Worm (Caenorhabditis elegans) whole organism, midembryonic: Measurements from ENCODE around the gene Y6G8.15.

ENCODE experiments used
- T22C8.4 ChIP-seq: fragments of 200-800 bp; sonication (Bioruptor generic); IDR thresholded peaks from 2 replicates; pipeline ENCODE4 v1.3.6; 2022; ENCODE audit warnings: missing genetic modification characterization, missing compliant biosample characterization
- cog-1 ChIP-seq: sonication (generic microtip); optimal IDR thresholded peaks from 2 replicates; lab custom pipeline; 2016; ENCODE audit warnings: missing genetic modification characterization, missing compliant biosample characterization
- flt-1 ChIP-seq: fragments of 200-800 bp; sonication (Bioruptor generic); IDR thresholded peaks from 2 replicates; pipeline ENCODE4 v1.3.6; 2022; ENCODE audit warnings: missing genetic modification characterization, missing compliant biosample characterization
- klf-2 ChIP-seq: fragments of 200-800 bp; sonication (Bioruptor generic); conservative IDR thresholded peaks from 2 replicates; pipeline ENCODE4 v1.3.6; 2022; ENCODE audit warnings: missing genetic modification reagents, missing genetic modification characterization, missing compliant biosample characterization
- med-1 ChIP-seq: sonication (generic microtip); optimal IDR thresholded peaks from 2 replicates; lab custom pipeline; 2017; ENCODE audit warnings: missing genetic modification characterization, mild to moderate bottlenecking, missing compliant biosample characterization, antibody characterized with exemption, missing genetic modification reagents; ENCODE audit not compliant: insufficient read depth
- ref-1 ChIP-seq: fragments of 200-800 bp; sonication (Bioruptor generic); conservative IDR thresholded peaks from 2 replicates; pipeline ENCODE4 v1.3.6; 2022; ENCODE audit warnings: missing genetic modification reagents, missing genetic modification characterization, missing compliant biosample characterization
- tab-1 ChIP-seq: fragments of 200-800 bp; sonication (Bioruptor generic); IDR thresholded peaks from 2 replicates; pipeline ENCODE4 v1.3.6; 2022; ENCODE audit warnings: missing genetic modification characterization, missing compliant biosample characterization
- ztf-23 ChIP-seq: fragments of 200-800 bp; sonication (Bioruptor generic); IDR thresholded peaks from 2 replicates; pipeline ENCODE4 v1.3.6; 2022; ENCODE audit warnings: missing genetic modification reagents, missing genetic modification characterization, missing compliant biosample characterization
- ztf-29 ChIP-seq: fragments of 200-800 bp; sonication (Bioruptor generic); IDR thresholded peaks from 2 replicates; pipeline ENCODE4 v1.3.6; 2022; ENCODE audit warnings: missing genetic modification reagents, missing genetic modification characterization, missing compliant biosample characterization

DNA sequence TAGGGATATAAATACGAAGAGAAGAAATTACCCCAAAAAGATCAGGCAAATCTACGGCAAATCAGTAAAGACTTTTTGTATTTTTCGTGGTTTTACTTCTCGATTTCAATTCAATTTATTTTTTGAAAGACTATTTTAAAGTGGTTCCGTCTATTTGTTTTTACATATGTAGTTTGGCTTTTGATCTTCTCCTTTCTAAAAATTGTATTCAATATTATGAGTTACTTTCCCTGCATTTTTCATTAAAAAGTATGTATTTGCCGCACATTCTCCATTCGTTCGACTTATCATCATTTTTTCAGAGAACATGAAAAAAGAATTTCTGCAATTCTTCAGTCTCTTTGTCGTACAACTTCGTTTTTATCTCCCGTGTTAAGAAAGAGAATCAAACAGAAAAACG lies 43.6 kb downstream of the Y6G8.15 start, which contains the start of gene C38D9.2:
- TF ChIP-seq med-1 (no peak), flt-1 (GFP tag; lab: Robert Waterston, UW) (no peak), klf-2 (GFP tag; lab: Robert Waterston, UW) (no peak), ztf-23 (GFP tag; lab: Robert Waterston, UW) (no peak), ref-1 (no peak), tab-1 (GFP tag; lab: Robert Waterston, UW) (no peak), T22C8.4 (GFP tag; lab: Robert Waterston, UW) (no peak), cog-1 (no peak), ztf-29 (GFP tag; lab: Robert Waterston, UW) (no peak)
